Worm (Caenorhabditis elegans): ENCODE data around the gene asp-2.

- no peak for TF ChIP-seq flt-1 (GFP tag; IDR thresholded peaks at IDR 0.05)
- no peak for TF ChIP-seq tab-1 (GFP tag; IDR thresholded peaks at IDR 0.05)
- no peak for TF ChIP-seq med-1 (GFP tag; optimal IDR thresholded peaks at IDR 0.05; ENCODE audit: insufficient read depth)
- no peak for TF ChIP-seq cog-1 (tag; optimal IDR thresholded peaks at IDR 0.05)
- no peak for TF ChIP-seq T22C8.4 (GFP tag; IDR thresholded peaks at IDR 0.05)
- no peak for TF ChIP-seq ztf-23 (GFP tag; IDR thresholded peaks at IDR 0.05)
- no peak for TF ChIP-seq ref-1 (GFP tag; conservative IDR thresholded peaks at IDR 0.05)
Measured at ce11 chrV:9160224-9160886, 42.5 kb upstream of the asp-2 start, which contains the start of gene col-144.

All from whole organism, midembryonic.